Worm (Caenorhabditis elegans): ENCODE measurements around the gene tsp-6.
A peak's percentile ranks its signal among the peaks of the same experiment; 100 is the strongest.

tsp-6 gene

ce11 chrX:2837477-2837876, 17.2 kb downstream of the tsp-6 start:
- TF ChIP-seq nfya-1 (tag; optimal IDR thresholded peaks at IDR 0.05; ENCODE audit: insufficient read depth) = no peak
- peak; percentile 7 for TF ChIP-seq nhr-25 (tag; optimal IDR thresholded peaks at IDR 0.05)

ce11 chrX:2838619-2839018, 18.4 kb downstream of the tsp-6 start:
- peak; percentile 54 for TF ChIP-seq pqm-1 (tag; optimal IDR thresholded peaks at IDR 0.05)
- no peak for TF ChIP-seq nhr-12 (tag; optimal IDR thresholded peaks at IDR 0.05)
- TF ChIP-seq elt-2 (tag; optimal IDR thresholded peaks at IDR 0.05) = peak; percentile 89

ce11 chrX:2840287-2840686, 20.0 kb downstream of the tsp-6 start, which contains the start of gene Y71H10B.1:
Y71H10B.1 (minus strand) TSS chrX:2840292.
- TF ChIP-seq R02D3.7 (tag; optimal IDR thresholded peaks at IDR 0.05) (no peak), ama-1 (optimal IDR thresholded peaks at IDR 0.05) (no peak), pqm-1 (tag; optimal IDR thresholded peaks at IDR 0.05) (no peak), ceh-82 (tag; optimal IDR thresholded peaks at IDR 0.05) (no peak), nhr-77 (tag; optimal IDR thresholded peaks at IDR 0.05) (no peak), aly-2 (tag; optimal IDR thresholded peaks at IDR 0.05) (no peak), elt-2 (tag; optimal IDR thresholded peaks at IDR 0.05) (no peak), fos-1 (tag; optimal IDR thresholded peaks at IDR 0.05) (no peak), nhr-28 (tag; optimal IDR thresholded peaks at IDR 0.05) (no peak)

ce11 chrX:2841754-2842153, 21.5 kb downstream of the tsp-6 start:
- TF ChIP-seq nhr-12 (tag; optimal IDR thresholded peaks at IDR 0.05) (no peak), aly-2 (tag; optimal IDR thresholded peaks at IDR 0.05) (no peak), elt-2 (tag; optimal IDR thresholded peaks at IDR 0.05) (peak; percentile 94), mml-1 (tag; optimal IDR thresholded peaks at IDR 0.05) (no peak), fkh-2 (tag; optimal IDR thresholded peaks at IDR 0.05) (no peak), egl-5 (tag; optimal IDR thresholded peaks at IDR 0.05) (no peak), pqm-1 (tag; optimal IDR thresholded peaks at IDR 0.05) (peak; percentile 77), pha-4 (tag; optimal IDR thresholded peaks at IDR 0.05) (peak; percentile 50), zag-1 (tag; optimal IDR thresholded peaks at IDR 0.05) (no peak), hmg-11 (tag; optimal IDR thresholded peaks at IDR 0.05) (peak; percentile 3), jun-1 (tag; optimal IDR thresholded peaks at IDR 0.05) (peak; percentile 48)

ce11 chrX:2843508-2843907, 23.3 kb downstream of the tsp-6 start:
- TF ChIP-seq elt-2 (tag; optimal IDR thresholded peaks at IDR 0.05) (no peak), nhr-11 (tag; optimal IDR thresholded peaks at IDR 0.05) (no peak), nhr-77 (tag; optimal IDR thresholded peaks at IDR 0.05) (no peak), nhr-12 (tag; optimal IDR thresholded peaks at IDR 0.05) (no peak), nhr-25 (tag; optimal IDR thresholded peaks at IDR 0.05) (peak; percentile 2), unc-39 (tag; optimal IDR thresholded peaks at IDR 0.05) (no peak), skn-1 (tag; optimal IDR thresholded peaks at IDR 0.05) (no peak), lin-39 (tag; optimal IDR thresholded peaks at IDR 0.05) (no peak), snpc-4 (tag; optimal IDR thresholded peaks at IDR 0.05) (peak; percentile 86)

- peak; percentile 77 for TF ChIP-seq lin-39 (tag; optimal IDR thresholded peaks at IDR 0.05)
- TF ChIP-seq nhr-67 (tag; optimal IDR thresholded peaks at IDR 0.05) = no peak
- TF ChIP-seq jun-1 (tag; optimal IDR thresholded peaks at IDR 0.05) = peak; percentile 92
- TF ChIP-seq R02D3.7 (tag; optimal IDR thresholded peaks at IDR 0.05) = peak; percentile 31
- TF ChIP-seq fkh-10 (GFP tag; optimal IDR thresholded peaks at IDR 0.05) = peak; percentile 65
- no peak for TF ChIP-seq sea-2 (GFP tag; optimal IDR thresholded peaks at IDR 0.05)
- TF ChIP-seq skn-1 (tag; optimal IDR thresholded peaks at IDR 0.05) = no peak
- no peak for TF ChIP-seq eor-1 (tag; optimal IDR thresholded peaks at IDR 0.05)
- TF ChIP-seq elt-2 (tag; optimal IDR thresholded peaks at IDR 0.05) = peak; percentile 83
- peak; percentile 45 for TF ChIP-seq lin-15B (tag; optimal IDR thresholded peaks at IDR 0.05)
- TF ChIP-seq lsy-12 (tag; optimal IDR thresholded peaks at IDR 0.05) = peak; percentile 81
- no peak for TF ChIP-seq nhr-76 (tag; optimal IDR thresholded peaks at IDR 0.05)
- TF ChIP-seq nhr-23 (tag; optimal IDR thresholded peaks at IDR 0.05) = peak; percentile 56
- no peak for TF ChIP-seq ztf-11 (tag; optimal IDR thresholded peaks at IDR 0.05)
- peak; percentile 90 for TF ChIP-seq nfya-1 (tag; optimal IDR thresholded peaks at IDR 0.05; ENCODE audit: insufficient read depth)
- peak; percentile 37 for TF ChIP-seq mdl-1 (tag; optimal IDR thresholded peaks at IDR 0.05)
- peak; percentile 60 for TF ChIP-seq pha-4 (tag; optimal IDR thresholded peaks at IDR 0.05)
- peak; percentile 50 for TF ChIP-seq snpc-4 (tag; optimal IDR thresholded peaks at IDR 0.05)
- peak; percentile 70 for TF ChIP-seq nhr-11 (tag; optimal IDR thresholded peaks at IDR 0.05)
- TF ChIP-seq fkh-2 (tag; optimal IDR thresholded peaks at IDR 0.05) = no peak
- TF ChIP-seq mml-1 (tag; optimal IDR thresholded peaks at IDR 0.05) = no peak
- no peak for TF ChIP-seq aly-2 (tag; optimal IDR thresholded peaks at IDR 0.05)
- no peak for TF ChIP-seq daf-12 (tag; optimal IDR thresholded peaks at IDR 0.05)
- peak; percentile 99 for TF ChIP-seq hmg-11 (tag; optimal IDR thresholded peaks at IDR 0.05)
- TF ChIP-seq pqm-1 (tag; optimal IDR thresholded peaks at IDR 0.05) = no peak
- no peak for TF ChIP-seq ceh-82 (tag; optimal IDR thresholded peaks at IDR 0.05)
- TF ChIP-seq elt-3 (tag; optimal IDR thresholded peaks at IDR 0.05) = no peak
- no peak for TF ChIP-seq nhr-12 (tag; optimal IDR thresholded peaks at IDR 0.05)
- TF ChIP-seq tbx-2 (tag; optimal IDR thresholded peaks at IDR 0.05) = peak; percentile 83
- TF ChIP-seq nhr-43 (tag; optimal IDR thresholded peaks at IDR 0.05; ENCODE audit: poor library complexity, severe bottlenecking) = peak; percentile 41
- TF ChIP-seq zag-1 (tag; optimal IDR thresholded peaks at IDR 0.05) = peak; percentile 18
- peak; percentile 71 for TF ChIP-seq ceh-28 (tag; optimal IDR thresholded peaks at IDR 0.05)
- TF ChIP-seq nhr-77 (tag; optimal IDR thresholded peaks at IDR 0.05) = no peak
- peak; percentile 20 for TF ChIP-seq egl-5 (tag; optimal IDR thresholded peaks at IDR 0.05)
Measured at ce11 chrX:2852388-2852908, 32.2 kb downstream of the tsp-6 start, which contains the start of gene kin-29. kin-29 (minus strand) TSS chrX:2852438.
